Fruit fly (Drosophila melanogaster) whole organism, pupa: ENCODE results near the gene CG4972.

Experiments used
- CG12605 ChIP-seq: fragments of 200-800 bp; sonication (Bioruptor generic); IDR thresholded peaks from 2 replicates; pipeline ENCODE4 v1.3.6; 2022; ENCODE audit warnings: missing biosample characterization, missing genetic modification characterization
- CG13204 ChIP-seq: fragments of 200-800 bp; sonication (Bioruptor generic); optimal IDR thresholded peaks from 2 replicates; lab custom pipeline; 2018; ENCODE audit warnings: missing biosample characterization, mild to moderate bottlenecking, missing genetic modification characterization, moderate library complexity
- CG8301 ChIP-seq: fragments of 200-800 bp; sonication (Bioruptor generic); optimal IDR thresholded peaks from 2 replicates; lab custom pipeline; 2018; ENCODE audit warnings: missing biosample characterization, mild to moderate bottlenecking, missing genetic modification characterization
- EcR ChIP-seq: fragments of 200-800 bp; sonication (Bioruptor generic); optimal IDR thresholded peaks from 3 replicates; lab custom pipeline; 2019; ENCODE audit warnings: missing biosample characterization, missing genetic modification characterization, mild to moderate bottlenecking, moderate library complexity, missing genetic modification reagents

- TF ChIP-seq EcR (GFP tag; lab: Kevin White, UChicago) (no peak), CG13204 (GFP tag; lab: Kevin White, UChicago) (no peak), CG8301 (tag; lab: Kevin White, UChicago) (no peak), CG12605 (no peak)
Observed at dm6 chr2L:10301918-10302317, 12.7 kb upstream of the CG4972 start, which contains the start of gene CG13138.
